Worm (Caenorhabditis elegans) whole organism, L1 larva: ENCODE measurements around the gene dph-1.
A peak's percentile ranks its signal among the peaks of the same experiment; 100 is the strongest.

Experiments used
- fkh-10 ChIP-seq: sonication (generic microtip); optimal IDR thresholded peaks from 2 replicates; lab custom pipeline; 2017; ENCODE audit warnings: missing biosample characterization, missing genetic modification reagents, missing genetic modification characterization
- fos-1 ChIP-seq: fragments of 150-350 bp; optimal IDR thresholded peaks from 2 replicates; lab custom pipeline; 2014; ENCODE audit warnings: missing biosample characterization, missing genetic modification characterization
- lin-39 ChIP-seq: fragments of 150-350 bp; optimal IDR thresholded peaks from 2 replicates; lab custom pipeline; 2014; ENCODE audit warnings: missing biosample characterization, missing genetic modification reagents, missing genetic modification characterization
- lir-3 ChIP-seq: sonication (generic microtip); optimal IDR thresholded peaks from 2 replicates; lab custom pipeline; 2016; ENCODE audit warnings: mild to moderate bottlenecking, missing genetic modification characterization, moderate library complexity, missing compliant biosample characterization; ENCODE audit not compliant: poor library complexity
- nhr-77 ChIP-seq: fragments of 150-350 bp; optimal IDR thresholded peaks from 2 replicates; lab custom pipeline; 2014; ENCODE audit warnings: missing biosample characterization, missing genetic modification characterization
- sox-4 ChIP-seq: sonication (generic microtip); optimal IDR thresholded peaks from 2 replicates; lab custom pipeline; 2016; ENCODE audit warnings: missing genetic modification characterization, missing compliant biosample characterization
- tbx-2 ChIP-seq: sonication (generic microtip); optimal IDR thresholded peaks from 2 replicates; lab custom pipeline; 2016; ENCODE audit warnings: missing genetic modification characterization, missing compliant biosample characterization

ce11 chrIII:3672839-3673238 is 33.8 kb upstream of the dph-1 start:
- TF ChIP-seq fos-1: peak; percentile 13
- no peak for TF ChIP-seq tbx-2 (tag; lab: Kevin White, UChicago)
- no peak for TF ChIP-seq lin-39 (tag; lab: Kevin White, UChicago)
- TF ChIP-seq nhr-77 (tag; lab: Kevin White, UChicago): no peak
- no peak for TF ChIP-seq lir-3 (tag; lab: Kevin White, UChicago)
- no peak for TF ChIP-seq sox-4
- TF ChIP-seq fkh-10 (GFP tag; lab: Kevin White, UChicago): peak; percentile 17
